Worm (Caenorhabditis elegans) whole organism, midembryonic: ENCODE measurements around the gene mrpl-11.

Source experiments
- flt-1 ChIP-seq: fragments of 200-800 bp; sonication (Bioruptor generic); IDR thresholded peaks from 2 replicates; pipeline ENCODE4 v1.3.6; 2022; ENCODE audit warnings: missing genetic modification characterization, missing compliant biosample characterization
- klf-2 ChIP-seq: fragments of 200-800 bp; sonication (Bioruptor generic); conservative IDR thresholded peaks from 2 replicates; pipeline ENCODE4 v1.3.6; 2022; ENCODE audit warnings: missing genetic modification reagents, missing genetic modification characterization, missing compliant biosample characterization
- med-1 ChIP-seq: sonication (generic microtip); optimal IDR thresholded peaks from 2 replicates; lab custom pipeline; 2017; ENCODE audit warnings: missing genetic modification characterization, mild to moderate bottlenecking, missing compliant biosample characterization, antibody characterized with exemption, missing genetic modification reagents; ENCODE audit not compliant: insufficient read depth
- ztf-29 ChIP-seq: fragments of 200-800 bp; sonication (Bioruptor generic); IDR thresholded peaks from 2 replicates; pipeline ENCODE4 v1.3.6; 2022; ENCODE audit warnings: missing genetic modification reagents, missing genetic modification characterization, missing compliant biosample characterization

ce11 chrIII:8767292-8767829 lies 49.9 kb downstream of the mrpl-11 start, which contains the start of gene mig-22:
- TF ChIP-seq flt-1 (GFP tag; lab: Robert Waterston, UW) (no peak), ztf-29 (GFP tag; lab: Robert Waterston, UW) (no peak), med-1 (no peak), klf-2 (GFP tag; lab: Robert Waterston, UW) (no peak)
